Fruit fly (Drosophila melanogaster) whole organism, prepupa: ENCODE results near the gene futsch.

Experiments used
- Blimp-1 ChIP-seq: fragments of 200-800 bp; sonication (Bioruptor generic); optimal IDR thresholded peaks from 3 replicates; lab custom pipeline; 2017; ENCODE audit warnings: missing biosample characterization, missing genetic modification characterization, mild to moderate bottlenecking, moderate library complexity, missing genetic modification reagents
- CG10669 ChIP-seq: fragments of 200-800 bp; sonication (Bioruptor generic); optimal IDR thresholded peaks from 3 replicates; lab custom pipeline; 2018; ENCODE audit warnings: missing biosample characterization, mild to moderate bottlenecking, missing genetic modification characterization, moderate library complexity
- CG11294 ChIP-seq: fragments of 200-800 bp; sonication (Bioruptor generic); IDR thresholded peaks from 2 replicates; pipeline ENCODE4 v1.3.6; 2022; ENCODE audit warnings: missing biosample characterization, missing genetic modification characterization
- CG11762 ChIP-seq: fragments of 200-800 bp; sonication (Bioruptor generic); optimal IDR thresholded peaks from 3 replicates; lab custom pipeline; 2016; ENCODE audit warnings: missing biosample characterization, missing genetic modification characterization; ENCODE audit not compliant: insufficient read depth
- CG11902 ChIP-seq: fragments of 200-800 bp; sonication (Bioruptor generic); optimal IDR thresholded peaks from 3 replicates; lab custom pipeline; 2016; ENCODE audit warnings: missing biosample characterization, missing genetic modification characterization
- CG15336 ChIP-seq: fragments of 200-800 bp; sonication (Bioruptor generic); IDR thresholded peaks from 2 replicates; pipeline ENCODE4 v1.3.6; 2022; ENCODE audit warnings: missing biosample characterization, missing genetic modification characterization
- CG16779 ChIP-seq: fragments of 200-800 bp; sonication (Bioruptor generic); optimal IDR thresholded peaks from 3 replicates; lab custom pipeline; 2017; ENCODE audit warnings: missing biosample characterization, mild to moderate bottlenecking, missing genetic modification characterization
- CG3032 ChIP-seq: fragments of 200-800 bp; optimal IDR thresholded peaks from 2 replicates; lab custom pipeline; 2019; ENCODE audit warnings: missing biosample characterization, mild to moderate bottlenecking, missing genetic modification characterization, moderate library complexity
- CG31627 ChIP-seq: fragments of 200-800 bp; sonication (Bioruptor generic); optimal IDR thresholded peaks from 3 replicates; lab custom pipeline; 2016; ENCODE audit warnings: missing biosample characterization, missing genetic modification characterization
- CG32006 ChIP-seq: fragments of 200-800 bp; sonication (Bioruptor generic); optimal IDR thresholded peaks from 3 replicates; lab custom pipeline; 2017; ENCODE audit warnings: missing biosample characterization, mild to moderate bottlenecking, missing genetic modification characterization
- CG34406 ChIP-seq: fragments of 200-800 bp; sonication (Bioruptor generic); optimal IDR thresholded peaks from 3 replicates; lab custom pipeline; 2016; ENCODE audit warnings: missing biosample characterization, missing genetic modification characterization
- CG3919 ChIP-seq: fragments of 200-800 bp; sonication (Bioruptor generic); optimal IDR thresholded peaks from 3 replicates; lab custom pipeline; 2016; ENCODE audit warnings: missing biosample characterization, missing genetic modification characterization
- CG4318 ChIP-seq: fragments of 200-800 bp; sonication (Bioruptor generic); optimal IDR thresholded peaks from 3 replicates; lab custom pipeline; 2017; ENCODE audit warnings: missing biosample characterization, mild to moderate bottlenecking, missing genetic modification characterization
- CG6163 ChIP-seq: fragments of 200-800 bp; sonication (Bioruptor generic); IDR thresholded peaks from 3 replicates; pipeline ENCODE4 v1.3.6; 2022; ENCODE audit warnings: missing biosample characterization, missing genetic modification characterization
- CG6276 ChIP-seq: fragments of 200-800 bp; sonication (Bioruptor generic); optimal IDR thresholded peaks from 2 replicates; lab custom pipeline; 2017; ENCODE audit warnings: missing biosample characterization, mild to moderate bottlenecking, missing genetic modification characterization
- CG6792 ChIP-seq: fragments of 200-800 bp; sonication (Bioruptor generic); optimal IDR thresholded peaks from 3 replicates; lab custom pipeline; 2016; ENCODE audit warnings: missing biosample characterization, missing genetic modification characterization
- CG6808 ChIP-seq: fragments of 200-800 bp; sonication (Bioruptor generic); optimal IDR thresholded peaks from 3 replicates; lab custom pipeline; 2017; ENCODE audit warnings: missing biosample characterization, missing genetic modification characterization, mild to moderate bottlenecking, moderate library complexity, missing genetic modification reagents
- CG6854 ChIP-seq: fragments of 200-800 bp; sonication (Bioruptor generic); optimal IDR thresholded peaks from 2 replicates; lab custom pipeline; 2017; ENCODE audit warnings: missing biosample characterization, mild to moderate bottlenecking, missing genetic modification characterization
- CG7368 ChIP-seq: fragments of 200-800 bp; sonication (Bioruptor generic); optimal IDR thresholded peaks from 3 replicates; lab custom pipeline; 2016; ENCODE audit warnings: missing biosample characterization, missing genetic modification characterization
- CG9139 ChIP-seq: fragments of 200-800 bp; sonication (Bioruptor generic); optimal IDR thresholded peaks from 3 replicates; lab custom pipeline; 2017; ENCODE audit warnings: missing biosample characterization, mild to moderate bottlenecking, missing genetic modification characterization
- Eip75B ChIP-seq: fragments of 200-800 bp; sonication (Bioruptor generic); optimal IDR thresholded peaks from 3 replicates; lab custom pipeline; 2016; ENCODE audit warnings: missing biosample characterization, missing genetic modification characterization
- Eip78C ChIP-seq: fragments of 200-800 bp; sonication (Bioruptor generic); peaks from one replicate; lab custom pipeline; 2016; ENCODE audit warnings: missing biosample characterization, missing genetic modification characterization
- Eip93F ChIP-seq: fragments of 200-800 bp; sonication (Bioruptor generic); optimal IDR thresholded peaks from 2 replicates; lab custom pipeline; 2016; ENCODE audit warnings: missing biosample characterization, mild to moderate bottlenecking, missing genetic modification characterization
- Ets21C ChIP-seq: fragments of 200-800 bp; sonication (Bioruptor generic); optimal IDR thresholded peaks from 3 replicates; lab custom pipeline; 2016; ENCODE audit warnings: missing biosample characterization, missing genetic modification characterization
- Ets96B ChIP-seq: fragments of 200-800 bp; optimal IDR thresholded peaks from 2 replicates; lab custom pipeline; 2019; ENCODE audit warnings: missing biosample characterization, mild to moderate bottlenecking, missing genetic modification characterization, moderate library complexity
- Hr39 ChIP-seq: fragments of 200-800 bp; sonication (Bioruptor generic); optimal IDR thresholded peaks from 2 replicates; lab custom pipeline; 2016; ENCODE audit warnings: missing biosample characterization, missing genetic modification characterization
- Met ChIP-seq: fragments of 200-800 bp; sonication (Bioruptor generic); optimal IDR thresholded peaks from 3 replicates; lab custom pipeline; 2016; ENCODE audit warnings: missing biosample characterization, missing genetic modification characterization
- OdsH ChIP-seq: fragments of 200-800 bp; sonication (Bioruptor generic); optimal IDR thresholded peaks from 3 replicates; lab custom pipeline; 2016; ENCODE audit warnings: missing biosample characterization, missing genetic modification characterization
- Smox ChIP-seq: fragments of 200-800 bp; sonication (Bioruptor generic); optimal IDR thresholded peaks from 3 replicates; lab custom pipeline; 2016; ENCODE audit warnings: missing biosample characterization, missing genetic modification characterization
- Sox14 ChIP-seq: fragments of 200-800 bp; sonication (Bioruptor generic); optimal IDR thresholded peaks from 3 replicates; lab custom pipeline; 2016; ENCODE audit warnings: missing biosample characterization, missing genetic modification characterization
- Sox15 ChIP-seq: fragments of 200-800 bp; sonication (Bioruptor generic); optimal IDR thresholded peaks from 3 replicates; lab custom pipeline; 2016; ENCODE audit warnings: missing biosample characterization, missing genetic modification characterization
- achi ChIP-seq: fragments of 200-800 bp; sonication (Bioruptor generic); optimal IDR thresholded peaks from 3 replicates; lab custom pipeline; 2016; ENCODE audit warnings: missing biosample characterization, missing genetic modification characterization
- acj6 ChIP-seq: fragments of 200-800 bp; sonication (Bioruptor generic); optimal IDR thresholded peaks from 3 replicates; lab custom pipeline; 2016; ENCODE audit warnings: missing biosample characterization, missing genetic modification characterization
- cyc ChIP-seq: fragments of 200-800 bp; sonication (Bioruptor generic); optimal IDR thresholded peaks from 3 replicates; lab custom pipeline; 2016; ENCODE audit warnings: missing biosample characterization, missing genetic modification characterization
- dac ChIP-seq: fragments of 200-800 bp; sonication (Bioruptor generic); optimal IDR thresholded peaks from 2 replicates; lab custom pipeline; 2017; ENCODE audit warnings: missing biosample characterization, mild to moderate bottlenecking, missing genetic modification characterization
- eg ChIP-seq: fragments of 200-800 bp; sonication (Bioruptor generic); IDR thresholded peaks from 3 replicates; pipeline ENCODE4 v1.3.6; 2022; ENCODE audit warnings: missing biosample characterization, missing genetic modification characterization
- esn ChIP-seq: fragments of 200-800 bp; sonication (Bioruptor generic); optimal IDR thresholded peaks from 2 replicates; lab custom pipeline; 2016; ENCODE audit warnings: missing biosample characterization, mild to moderate bottlenecking, missing genetic modification characterization, moderate library complexity
- fd59A ChIP-seq: fragments of 200-800 bp; sonication (Bioruptor generic); optimal IDR thresholded peaks from 2 replicates; lab custom pipeline; 2017; ENCODE audit warnings: missing biosample characterization, mild to moderate bottlenecking, missing genetic modification characterization, missing genetic modification reagents
- fd85E ChIP-seq: fragments of 200-800 bp; sonication (Bioruptor generic); optimal IDR thresholded peaks from 3 replicates; lab custom pipeline; 2016; ENCODE audit warnings: missing biosample characterization, missing genetic modification characterization
- fkh ChIP-seq: fragments of 200-800 bp; sonication (Bioruptor generic); optimal IDR thresholded peaks from 3 replicates; lab custom pipeline; 2017; ENCODE audit warnings: missing biosample characterization, mild to moderate bottlenecking, missing genetic modification characterization, moderate library complexity
- lz ChIP-seq: fragments of 200-800 bp; sonication (Bioruptor generic); optimal IDR thresholded peaks from 3 replicates; lab custom pipeline; 2016; ENCODE audit warnings: missing biosample characterization, missing genetic modification characterization
- pdm3 ChIP-seq: fragments of 200-800 bp; sonication (Bioruptor generic); optimal IDR thresholded peaks from 3 replicates; lab custom pipeline; 2016; ENCODE audit warnings: missing biosample characterization, missing genetic modification characterization
- ss ChIP-seq, 2 experiments: fragments of 200-800 bp; sonication (Bioruptor generic); optimal IDR thresholded peaks; 2 replicates in 1 of 2; 3 replicates in 1 of 2; lab custom pipeline; 2017 to 2018; ENCODE audit warnings: mild to moderate bottlenecking in 2 of 2, missing biosample characterization in 2 of 2, missing genetic modification characterization in 2 of 2, moderate library complexity in 1 of 2
- svp ChIP-seq: fragments of 200-800 bp; sonication (Bioruptor generic); peaks from one replicate; lab custom pipeline; 2016; ENCODE audit warnings: missing biosample characterization, missing genetic modification characterization
- topi ChIP-seq: fragments of 200-800 bp; sonication (Bioruptor generic); optimal IDR thresholded peaks from 3 replicates; lab custom pipeline; 2016; ENCODE audit warnings: missing biosample characterization, missing genetic modification characterization

futsch gene

dm6 chrX:1410312-1410711 is 1.4 kb downstream of the futsch start:
- TF ChIP-seq Eip78C, result peak; percentile 21
- TF ChIP-seq CG6276 (GFP tag; lab: Kevin White, UChicago), result no peak
- no peak for TF ChIP-seq CG3919 (GFP tag; lab: Kevin White, UChicago)

dm6 chrX:1411225-1411932 is 2.5 kb downstream of the futsch start:
- TF ChIP-seq Blimp-1 (GFP tag; lab: Kevin White, UChicago) (peak; percentile 70), Eip78C (peak; percentile 75), achi (GFP tag; lab: Kevin White, UChicago) (peak; percentile 35), CG3032 (tag; lab: Kevin White, UChicago) (peak; percentile 1), CG6792 (GFP tag; lab: Kevin White, UChicago) (peak; percentile 38), Hr39 (GFP tag; lab: Kevin White, UChicago) (peak; percentile 21), Met (GFP tag; lab: Kevin White, UChicago) (peak; percentile 33), acj6 (GFP tag; lab: Kevin White, UChicago) (peak; percentile 37), CG16779 (tag; lab: Kevin White, UChicago) (no peak), dac (GFP tag; lab: Kevin White, UChicago) (no peak), CG11762 (no peak), CG11902 (peak; percentile 23), CG6276 (GFP tag; lab: Kevin White, UChicago) (no peak), Eip93F (GFP tag; lab: Kevin White, UChicago) (no peak), CG15336 (GFP tag; lab: Robert Waterston, UW) (no peak; the same call in 1 of the 2 replicates), CG31627 (GFP tag; lab: Kevin White, UChicago) (peak; percentile 27), CG34406 (GFP tag; lab: Kevin White, UChicago) (peak; percentile 1), CG6854 (no peak), Sox15 (GFP tag; lab: Kevin White, UChicago) (no peak), CG3919 (GFP tag; lab: Kevin White, UChicago) (peak; percentile 53), fkh (GFP tag; lab: Kevin White, UChicago) (no peak), svp (GFP tag; lab: Kevin White, UChicago) (peak; percentile 76), CG6163 (peak; percentile 36; the same call in 1 of the 3 replicates), Ets21C (GFP tag; lab: Kevin White, UChicago) (no peak), CG6808 (GFP tag; lab: Kevin White, UChicago) (peak; percentile 45), esn (GFP tag; lab: Kevin White, UChicago) (peak; percentile 37), Ets96B (tag; lab: Kevin White, UChicago) (peak; percentile 27), CG11294 (no peak), cyc (GFP tag; lab: Kevin White, UChicago) (peak; percentile 47), CG10669 (peak; percentile 55), eg (GFP tag; lab: Robert Waterston, UW) (peak; percentile 10; the same call in 1 of the 3 replicates), Eip75B (GFP tag; lab: Kevin White, UChicago) (peak; percentile 27), CG4318 (GFP tag; lab: Kevin White, UChicago) (no peak), fd85E (GFP tag; lab: Kevin White, UChicago) (no peak), Sox14 (GFP tag; lab: Kevin White, UChicago) (peak; percentile 9), CG7368 (peak; percentile 50), CG32006 (GFP tag; lab: Kevin White, UChicago) (peak; percentile 22), lz (GFP tag; lab: Kevin White, UChicago) (peak; percentile 10), CG9139 (GFP tag; lab: Kevin White, UChicago) (peak; percentile 23), OdsH (GFP tag; lab: Kevin White, UChicago) (peak; percentile 24), pdm3 (peak; percentile 25), ss (GFP tag; optimal IDR thresholded peaks at IDR 0.05; lab: Kevin White, UChicago) (peak; percentile 16 to 17), fd59A (GFP tag; lab: Kevin White, UChicago) (no peak), Smox (GFP tag; lab: Kevin White, UChicago) (peak; percentile 23), topi (GFP tag; lab: Kevin White, UChicago) (peak; percentile 56)
